Worm (Caenorhabditis elegans): ENCODE measurements around the gene ivd-1.
A peak's percentile ranks its signal among the peaks of the same experiment; 100 is the strongest.
"Not testable (repeated sequence)": the region's sequence is repeated elsewhere in the genome, so short reads cannot be mapped to it uniquely, and the experiment has no call there.

Gene ivd-1

DNA sequence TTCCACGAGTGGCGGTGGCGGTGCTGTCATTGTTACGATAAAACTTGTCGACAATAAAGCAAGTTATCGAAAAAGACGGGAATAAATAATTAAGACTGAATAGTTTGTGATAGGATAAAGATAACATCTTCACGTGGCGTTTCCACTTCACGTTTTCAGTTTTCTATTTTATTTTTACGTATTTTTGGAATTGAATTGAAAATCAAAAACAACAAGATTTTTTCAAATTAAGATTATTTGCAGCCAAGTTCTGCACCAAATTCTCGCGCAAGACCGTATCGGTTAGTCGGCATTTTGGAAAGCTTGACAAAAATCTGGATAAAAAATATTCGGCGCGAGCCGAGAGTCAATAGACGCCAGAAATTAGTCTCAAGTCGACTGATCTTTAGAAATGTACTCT is 21.8 kb downstream of the ivd-1 start, which contains the start of gene ttbk-2.2:
TSS of gene ttbk-2.2 (minus strand) at position 101 of the 400 bp plus-strand sequence.
- TF ChIP-seq W03F9.2, him-1, dao-5 (tag; optimal IDR thresholded peaks at IDR 0.05): not testable (repeated sequence)

DNA sequence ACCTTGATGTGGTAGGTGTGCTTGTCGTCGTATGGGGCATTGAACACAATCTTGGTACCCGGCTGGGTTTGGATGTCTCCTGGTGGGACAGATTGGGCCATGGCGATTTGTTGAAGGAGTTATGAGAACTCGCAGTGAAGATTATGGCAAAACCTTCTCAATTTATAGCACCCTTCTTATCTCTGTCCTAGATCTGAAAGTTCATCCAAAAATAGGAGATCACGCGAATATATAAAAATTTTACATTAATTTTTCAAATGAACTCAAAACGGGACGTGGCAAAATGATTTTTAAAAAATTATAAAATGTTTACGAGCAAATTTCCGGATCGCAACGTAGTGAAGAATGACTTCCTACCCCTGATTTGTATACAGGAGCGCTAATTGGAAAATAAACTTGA is 23.7 kb downstream of the ivd-1 start, which contains the start of gene msp-53:
TSS of gene msp-53 (minus strand) at position 101 of the 400 bp plus-strand sequence.
- not testable (repeated sequence) for TF ChIP-seq him-1, dao-5, W03F9.2 (tag; optimal IDR thresholded peaks at IDR 0.05)

DNA sequence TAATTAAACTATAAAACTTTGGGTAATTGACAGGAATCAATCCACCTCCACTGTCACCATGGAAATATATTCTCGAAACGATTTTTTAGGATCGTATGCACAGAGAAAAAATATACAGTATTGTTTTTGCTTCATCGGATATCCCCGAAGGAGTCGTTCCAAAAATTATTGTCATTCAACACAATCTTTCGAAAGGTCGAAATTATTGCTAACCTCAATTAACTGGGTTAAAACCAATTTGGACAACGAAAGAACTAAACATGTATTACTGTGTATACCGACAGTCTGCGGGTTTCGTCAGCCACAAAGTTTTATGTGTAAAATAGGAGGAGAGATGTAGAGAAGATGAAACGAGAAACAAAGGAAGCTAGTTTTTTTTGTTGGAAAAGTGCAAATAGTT is 25.4 kb downstream of the ivd-1 start:
- no peak for TF ChIP-seq W03F9.2 (tag; optimal IDR thresholded peaks at IDR 0.05)
- TF ChIP-seq him-1 (tag; optimal IDR thresholded peaks at IDR 0.05) = no peak
- no peak for TF ChIP-seq dao-5 (tag; optimal IDR thresholded peaks at IDR 0.05)

DNA sequence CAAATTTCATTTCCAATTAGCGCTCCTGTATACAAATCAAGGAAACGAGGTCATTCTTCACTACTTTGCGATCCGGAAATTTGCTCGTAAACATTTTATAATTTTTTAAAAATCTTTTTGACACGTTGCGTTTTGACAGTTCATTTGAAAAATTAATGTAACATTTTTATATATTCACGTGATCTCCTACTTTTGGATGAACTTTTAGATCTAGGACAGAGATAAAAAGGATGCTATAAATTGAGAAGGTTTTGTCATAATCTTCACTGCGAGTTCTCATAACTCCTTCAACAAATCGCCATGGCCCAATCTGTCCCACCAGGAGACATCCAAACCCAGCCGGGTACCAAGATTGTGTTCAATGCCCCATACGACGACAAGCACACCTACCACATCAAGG is 26.4 kb downstream of the ivd-1 start, which contains the start of gene msp-57:
TSS of gene msp-57 (plus strand) at position 301 of the 400 bp plus-strand sequence.
- TF ChIP-seq dao-5, him-1, W03F9.2 (tag; optimal IDR thresholded peaks at IDR 0.05): not testable (repeated sequence)

DNA sequence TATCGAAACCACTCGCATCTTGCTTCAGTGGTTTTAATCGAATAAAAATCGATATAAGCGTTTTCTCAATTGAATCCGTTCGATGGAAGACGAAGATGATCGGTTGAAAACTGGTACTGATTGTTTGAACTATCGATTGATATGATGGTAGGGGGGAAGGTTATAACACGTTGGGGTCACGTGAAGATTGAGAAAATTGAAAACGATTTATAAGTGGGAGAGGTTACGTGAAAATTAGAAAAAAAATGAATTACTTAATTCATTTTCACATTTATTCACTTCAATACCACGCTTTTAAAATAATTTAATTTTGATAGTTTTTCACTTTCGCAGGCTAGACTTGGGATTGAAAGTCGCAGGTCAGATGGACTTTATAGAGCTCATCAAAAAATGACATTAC is 27.7 kb downstream of the ivd-1 start, which contains the start of gene C09B9.7:
TSS of gene C09B9.7 (minus strand) at position 101 of the 400 bp plus-strand sequence.
- TF ChIP-seq W03F9.2 (tag; optimal IDR thresholded peaks at IDR 0.05) (no peak), dao-5 (tag; optimal IDR thresholded peaks at IDR 0.05) (no peak)

DNA sequence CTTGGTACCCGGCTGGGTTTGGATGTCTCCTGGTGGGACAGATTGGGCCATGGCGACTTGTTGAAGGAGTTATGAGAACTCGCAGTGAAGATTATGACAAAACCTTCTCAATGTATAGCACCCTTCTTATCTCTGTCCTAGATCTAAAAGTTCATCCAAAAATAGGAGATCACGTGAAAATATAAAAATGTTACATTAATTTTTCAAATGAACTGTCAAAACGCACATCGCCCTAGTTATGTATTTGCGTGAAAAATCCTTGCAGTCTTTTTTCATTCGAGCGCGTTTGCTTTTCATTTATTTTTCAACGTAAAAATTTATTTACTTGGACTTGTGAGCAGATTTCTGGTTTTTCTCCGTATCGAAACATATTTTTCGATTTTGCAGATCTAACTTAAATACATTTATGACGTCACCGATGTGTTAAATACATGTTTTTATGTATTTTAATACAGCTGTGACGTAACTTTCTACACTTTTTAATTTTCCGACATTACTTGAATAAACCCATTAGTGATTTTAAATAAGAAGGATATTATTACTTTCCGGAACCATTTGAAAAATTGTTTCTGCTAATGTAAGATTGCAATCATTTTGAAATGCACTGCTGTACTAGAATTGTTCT is 32.6 kb downstream of the ivd-1 start, which contains the start of gene msp-55:
TSS of gene msp-55 (minus strand) at position 51 of the 625 bp plus-strand sequence.
- TF ChIP-seq dao-5 (tag; optimal IDR thresholded peaks at IDR 0.05) = no peak
- no peak for TF ChIP-seq W03F9.2 (tag; optimal IDR thresholded peaks at IDR 0.05)
- no peak for TF ChIP-seq him-1 (tag; optimal IDR thresholded peaks at IDR 0.05)

DNA sequence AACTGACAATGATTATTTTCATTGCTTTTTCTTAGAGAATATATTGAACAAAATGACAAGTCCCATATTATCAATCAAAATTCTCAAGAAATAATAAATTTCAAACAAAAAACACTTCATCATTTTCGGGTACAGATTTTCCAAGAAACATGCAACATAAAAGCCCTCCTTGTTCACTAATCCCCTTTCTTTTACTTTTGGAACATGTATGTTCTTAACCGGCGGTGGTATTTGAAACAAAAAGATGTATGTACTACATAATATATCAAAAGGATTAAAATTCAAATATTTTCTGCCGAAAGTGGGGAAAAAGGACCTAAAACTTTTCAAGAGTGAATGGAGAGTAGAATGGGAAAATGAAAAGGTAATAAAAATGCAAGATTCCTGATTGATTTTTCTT is 34.4 kb downstream of the ivd-1 start:
- TF ChIP-seq dao-5 (tag; optimal IDR thresholded peaks at IDR 0.05) (no peak), W03F9.2 (tag; optimal IDR thresholded peaks at IDR 0.05) (no peak)

DNA sequence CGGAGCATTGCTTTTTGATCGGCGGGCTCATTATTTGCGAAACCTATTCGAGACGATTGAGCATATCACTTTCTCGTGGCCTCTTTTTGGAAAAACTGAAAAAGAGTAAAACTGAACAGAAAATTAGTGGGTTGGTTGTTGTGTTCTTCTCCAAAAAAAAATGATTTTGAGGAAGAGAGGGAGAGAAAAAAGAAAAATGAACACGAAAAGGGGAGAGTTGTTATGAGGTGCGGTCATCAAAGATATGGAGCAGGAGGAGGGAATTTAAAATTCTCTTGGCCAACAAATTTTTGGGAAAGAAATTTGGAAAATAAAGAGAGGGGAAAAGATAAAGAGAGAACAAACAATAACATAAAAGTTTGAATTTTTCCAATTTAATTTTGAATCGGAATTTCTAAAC is 43.3 kb downstream of the ivd-1 start, which contains the start of gene hot-9:
TSS of gene hot-9 (minus strand) at position 101 of the 400 bp plus-strand sequence.
- TF ChIP-seq dao-5 (tag; optimal IDR thresholded peaks at IDR 0.05) (no peak), W03F9.2 (tag; optimal IDR thresholded peaks at IDR 0.05) (no peak), him-1 (tag; optimal IDR thresholded peaks at IDR 0.05) (no peak)

DNA sequence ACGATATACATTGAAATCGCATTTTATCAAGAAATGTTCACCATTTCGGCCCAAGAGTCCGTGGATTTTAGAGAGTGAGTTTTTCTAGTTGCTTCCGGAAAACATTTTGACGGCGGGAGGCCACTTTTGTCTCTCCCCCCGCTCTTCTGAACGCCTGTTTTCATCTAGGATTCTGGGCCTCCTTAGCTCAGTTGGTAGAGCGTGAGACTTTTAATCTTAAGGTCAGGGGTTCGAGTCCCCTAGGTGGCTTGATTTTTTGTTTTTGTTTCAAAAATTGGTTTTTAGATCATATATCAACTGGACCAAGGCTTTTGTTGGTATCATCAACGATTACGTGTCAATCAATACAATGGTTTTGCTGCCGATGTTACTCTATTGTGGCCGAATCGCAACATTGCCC is 49.9 kb downstream of the ivd-1 start:
- TF ChIP-seq him-1 (tag; optimal IDR thresholded peaks at IDR 0.05) (peak; percentile 17), W03F9.2 (tag; optimal IDR thresholded peaks at IDR 0.05) (no peak), dao-5 (tag; optimal IDR thresholded peaks at IDR 0.05) (peak; percentile 66)

DNA sequence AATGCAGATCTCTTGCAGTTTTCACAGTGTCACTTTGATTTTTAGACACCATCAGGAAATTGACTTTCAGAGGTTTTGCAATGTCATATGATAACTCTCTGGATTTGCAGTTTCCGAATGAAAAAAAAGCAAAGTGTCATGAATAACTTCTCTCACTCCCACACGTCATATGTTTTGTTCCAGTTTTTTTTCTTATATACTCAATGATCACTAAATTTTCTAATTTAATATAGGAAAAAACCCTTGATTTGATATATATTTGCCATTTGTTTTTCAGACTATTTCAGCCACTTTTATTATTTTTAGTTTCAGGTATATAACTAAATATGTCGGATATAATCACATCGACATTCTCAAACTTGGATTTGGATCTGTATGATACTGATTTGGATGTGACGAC is 51.2 kb downstream of the ivd-1 start, which contains the start of gene C09B9.1:
TSS of gene C09B9.1 (plus strand) at position 301 of the 400 bp plus-strand sequence.
- no peak for TF ChIP-seq him-1 (tag; optimal IDR thresholded peaks at IDR 0.05)
- TF ChIP-seq dao-5 (tag; optimal IDR thresholded peaks at IDR 0.05) = no peak
- no peak for TF ChIP-seq W03F9.2 (tag; optimal IDR thresholded peaks at IDR 0.05)
